Worm (Caenorhabditis elegans) whole organism, L2 larva: ENCODE measurements around the gene T24C4.5.
A peak's percentile ranks its signal among the peaks of the same experiment; 100 is the strongest.

Source experiments
- C34F6.9 ChIP-seq: fragments of 150-350 bp; optimal IDR thresholded peaks from 2 replicates; lab custom pipeline; 2014; ENCODE audit warnings: missing biosample characterization, missing genetic modification characterization
- F13H6.1 ChIP-seq: sonication (generic microtip); optimal IDR thresholded peaks from 2 replicates; lab custom pipeline; 2016; ENCODE audit warnings: missing genetic modification characterization, missing compliant biosample characterization
- R02D3.7 ChIP-seq: fragments of 150-350 bp; optimal IDR thresholded peaks from 2 replicates; lab custom pipeline; 2014; ENCODE audit warnings: missing biosample characterization, missing genetic modification characterization
- ama-1 ChIP-seq: fragments of 150-350 bp; optimal IDR thresholded peaks from 2 replicates; lab custom pipeline; 2018; ENCODE audit warnings: inconsistent platforms
- blmp-1 ChIP-seq: sonication (generic microtip); optimal IDR thresholded peaks from 2 replicates; lab custom pipeline; 2017; ENCODE audit warnings: missing genetic modification characterization, mild to moderate bottlenecking, missing compliant biosample characterization, antibody characterized with exemption, moderate library complexity; ENCODE audit not compliant: insufficient read depth
- ceh-16 ChIP-seq: fragments of 150-350 bp; optimal IDR thresholded peaks from 2 replicates; lab custom pipeline; 2014; ENCODE audit warnings: missing biosample characterization, missing genetic modification characterization
- crh-2 ChIP-seq: sonication (generic microtip); optimal IDR thresholded peaks from 2 replicates; lab custom pipeline; 2017; ENCODE audit warnings: missing biosample characterization, missing genetic modification characterization
- dmd-4 ChIP-seq: sonication (generic microtip); optimal IDR thresholded peaks from 2 replicates; lab custom pipeline; 2017; ENCODE audit warnings: missing biosample characterization, missing genetic modification characterization
- elt-1 ChIP-seq: fragments of 150-350 bp; optimal IDR thresholded peaks from 2 replicates; lab custom pipeline; 2014; ENCODE audit warnings: missing biosample characterization, missing genetic modification characterization
- elt-3 ChIP-seq: sonication (generic microtip); optimal IDR thresholded peaks from 2 replicates; lab custom pipeline; 2017; ENCODE audit warnings: missing biosample characterization, missing genetic modification characterization
- fos-1 ChIP-seq: fragments of 150-350 bp; optimal IDR thresholded peaks from 2 replicates; lab custom pipeline; 2014; ENCODE audit warnings: missing biosample characterization, missing genetic modification characterization
- gmeb-1 ChIP-seq: fragments of 150-350 bp; optimal IDR thresholded peaks from 2 replicates; lab custom pipeline; 2014; ENCODE audit warnings: missing biosample characterization, missing genetic modification characterization
- lin-11 ChIP-seq: fragments of 150-350 bp; sonication (generic microtip); optimal IDR thresholded peaks from 2 replicates; lab custom pipeline; 2014; ENCODE audit warnings: missing biosample characterization, missing genetic modification characterization, inconsistent platforms, mixed read lengths
- lin-39 ChIP-seq: fragments of 150-350 bp; optimal IDR thresholded peaks from 2 replicates; lab custom pipeline; 2014; ENCODE audit warnings: missing biosample characterization, missing genetic modification reagents, missing genetic modification characterization
- lsy-2 ChIP-seq, 2 experiments: fragments of 150-350 bp in 1 of 2; sonication (generic microtip) in 1 of 2; optimal IDR thresholded peaks; 2 replicates each; lab custom pipeline; 2014 to 2017; ENCODE audit warnings: missing biosample characterization in 2 of 2, missing genetic modification characterization in 2 of 2
- mab-5 ChIP-seq: fragments of 150-350 bp; optimal IDR thresholded peaks from 2 replicates; lab custom pipeline; 2014; ENCODE audit warnings: missing biosample characterization, missing genetic modification characterization
- mbf-1 ChIP-seq: sonication (generic microtip); optimal IDR thresholded peaks from 2 replicates; lab custom pipeline; 2017; ENCODE audit warnings: missing biosample characterization, missing genetic modification characterization
- mdl-1 ChIP-seq, 2 experiments: fragments of 150-350 bp in 1 of 2; sonication (generic microtip) in 1 of 2; optimal IDR thresholded peaks; 2 replicates each; lab custom pipeline; 2017; ENCODE audit warnings: missing biosample characterization in 2 of 2, missing genetic modification characterization in 2 of 2
- nhr-10 ChIP-seq: sonication (generic microtip); optimal IDR thresholded peaks from 2 replicates; lab custom pipeline; 2017; ENCODE audit warnings: missing biosample characterization, missing genetic modification characterization
- nhr-12 ChIP-seq: fragments of 150-350 bp; optimal IDR thresholded peaks from 2 replicates; lab custom pipeline; 2014; ENCODE audit warnings: missing biosample characterization, missing genetic modification characterization
- nhr-129 ChIP-seq: fragments of 150-350 bp; optimal IDR thresholded peaks from 2 replicates; lab custom pipeline; 2014; ENCODE audit warnings: missing biosample characterization, missing genetic modification characterization
- nhr-21 ChIP-seq: fragments of 150-350 bp; optimal IDR thresholded peaks from 2 replicates; lab custom pipeline; 2014; ENCODE audit warnings: missing biosample characterization, missing genetic modification characterization
- nhr-23 ChIP-seq: fragments of 150-350 bp; optimal IDR thresholded peaks from 2 replicates; lab custom pipeline; 2014; ENCODE audit warnings: missing biosample characterization, missing genetic modification reagents, missing genetic modification characterization
- nhr-237 ChIP-seq: fragments of 150-350 bp; optimal IDR thresholded peaks from 2 replicates; lab custom pipeline; 2014; ENCODE audit warnings: missing biosample characterization, missing genetic modification characterization
- nhr-25 ChIP-seq: fragments of 150-350 bp; sonication (generic microtip); optimal IDR thresholded peaks from 3 replicates; lab custom pipeline; 2014; ENCODE audit warnings: missing biosample characterization, missing genetic modification characterization
- nhr-77 ChIP-seq: fragments of 150-350 bp; optimal IDR thresholded peaks from 2 replicates; lab custom pipeline; 2014; ENCODE audit warnings: missing biosample characterization, missing genetic modification characterization
- peb-1 ChIP-seq: fragments of 150-350 bp; optimal IDR thresholded peaks from 2 replicates; lab custom pipeline; 2014; ENCODE audit warnings: missing biosample characterization, missing genetic modification characterization
- skn-1 ChIP-seq: sonication (generic microtip); optimal IDR thresholded peaks from 2 replicates; lab custom pipeline; 2017; ENCODE audit warnings: missing biosample characterization, missing genetic modification characterization
- sma-3 ChIP-seq: sonication (generic microtip); optimal IDR thresholded peaks from 2 replicates; lab custom pipeline; 2016; ENCODE audit warnings: missing genetic modification reagents, missing genetic modification characterization, missing compliant biosample characterization
- sma-9 ChIP-seq, 2 experiments: fragments of 150-350 bp in 1 of 2; sonication (generic microtip) in 1 of 2; optimal IDR thresholded peaks; 2 replicates each; lab custom pipeline; 2014 to 2016; ENCODE audit warnings: missing genetic modification characterization in 2 of 2, mild to moderate bottlenecking in 1 of 2, missing biosample characterization in 1 of 2, missing compliant biosample characterization in 1 of 2, missing genetic modification reagents in 1 of 2, moderate library complexity in 1 of 2
- snpc-4 ChIP-seq: fragments of 150-350 bp; optimal IDR thresholded peaks from 2 replicates; lab custom pipeline; 2014; ENCODE audit warnings: missing biosample characterization, missing genetic modification characterization
- unc-39 ChIP-seq: fragments of 150-350 bp; optimal IDR thresholded peaks from 2 replicates; lab custom pipeline; 2014; ENCODE audit warnings: missing biosample characterization, missing genetic modification characterization
- unc-55 ChIP-seq: fragments of 150-350 bp; sonication (generic microtip); optimal IDR thresholded peaks from 3 replicates; lab custom pipeline; 2014; ENCODE audit warnings: missing biosample characterization, missing genetic modification reagents, missing genetic modification characterization
- unc-62 ChIP-seq: fragments of 150-350 bp; optimal IDR thresholded peaks from 2 replicates; lab custom pipeline; 2014; ENCODE audit warnings: missing biosample characterization, missing genetic modification reagents, missing genetic modification characterization
- ztf-1 ChIP-seq: fragments of 200-800 bp; sonication (Bioruptor generic); conservative IDR thresholded peaks from 2 replicates; pipeline ENCODE4 v1.3.6; 2022; ENCODE audit warnings: missing genetic modification characterization, missing compliant biosample characterization
- ztf-11 ChIP-seq: sonication (generic microtip); optimal IDR thresholded peaks from 2 replicates; lab custom pipeline; 2017; ENCODE audit warnings: missing biosample characterization, missing genetic modification characterization
- ztf-4 ChIP-seq: fragments of 150-350 bp; optimal IDR thresholded peaks from 2 replicates; lab custom pipeline; 2014; ENCODE audit warnings: missing biosample characterization, missing genetic modification characterization

Gene T24C4.5

DNA sequence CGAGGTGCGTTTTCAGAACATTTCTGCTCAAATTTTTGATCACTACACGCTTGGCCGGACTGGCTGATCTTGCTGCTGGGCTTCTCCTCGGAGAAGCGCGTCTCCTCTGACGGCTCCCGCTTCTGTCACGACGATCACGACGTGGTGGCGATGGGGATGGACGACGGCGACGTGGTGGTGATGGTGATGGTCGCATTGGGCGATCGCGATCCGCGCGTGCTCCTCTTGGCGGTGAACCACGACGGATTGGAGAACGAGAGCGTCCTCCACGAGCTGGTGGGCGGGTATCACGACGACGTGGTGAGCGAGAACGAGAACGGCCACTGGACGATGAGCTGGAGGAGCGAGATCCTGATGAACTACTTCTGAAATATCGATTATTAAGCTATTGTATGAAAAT is 26.1 kb downstream of the T24C4.5 start:
- TF ChIP-seq lin-39 (tag; lab: Kevin White, UChicago) (no peak), ztf-11 (tag; lab: Kevin White, UChicago) (no peak), ceh-16 (no peak), crh-2 (tag; lab: Kevin White, UChicago) (no peak), unc-39 (no peak), mbf-1 (tag; lab: Kevin White, UChicago) (no peak), nhr-129 (no peak), nhr-12 (tag; lab: Kevin White, UChicago) (no peak), lsy-2 (tag; optimal IDR thresholded peaks at IDR 0.05; lab: Kevin White, UChicago) (no peak), lin-11 (tag; lab: Kevin White, UChicago) (no peak), mab-5 (no peak), unc-55 (no peak), nhr-77 (tag; lab: Kevin White, UChicago) (no peak), peb-1 (tag; lab: Kevin White, UChicago) (no peak)

DNA sequence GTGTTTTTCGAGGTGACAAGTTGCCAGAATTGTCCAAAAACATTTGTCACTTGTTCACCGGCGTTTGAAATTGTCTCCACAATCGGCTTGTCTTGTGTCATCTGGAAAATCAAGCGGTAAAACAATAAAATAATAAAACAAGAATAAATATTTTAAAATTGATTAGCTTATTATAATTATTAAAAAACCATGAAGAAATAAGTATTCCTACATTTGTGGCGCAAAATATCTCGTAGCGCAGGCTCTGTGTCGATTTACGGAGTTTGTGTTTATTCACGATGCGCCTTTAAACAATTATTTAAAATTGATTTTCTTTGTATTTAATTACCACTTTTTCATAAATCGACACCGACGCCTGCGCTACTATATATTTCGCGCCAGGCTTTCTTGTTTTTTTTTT is 27.2 kb downstream of the T24C4.5 start, which contains the start of gene moma-1:
TSS of gene moma-1 (minus strand) at position 101 of the 400 bp plus-strand sequence.
- TF ChIP-seq ama-1 (lab: Kevin White, UChicago) (no peak), mdl-1 (tag; optimal IDR thresholded peaks at IDR 0.05; lab: Kevin White, UChicago) (no peak), blmp-1 (tag; lab: Kevin White, UChicago) (no peak), mbf-1 (tag; lab: Kevin White, UChicago) (no peak), ztf-4 (tag; lab: Kevin White, UChicago) (no peak), nhr-23 (tag; lab: Kevin White, UChicago) (no peak)

DNA sequence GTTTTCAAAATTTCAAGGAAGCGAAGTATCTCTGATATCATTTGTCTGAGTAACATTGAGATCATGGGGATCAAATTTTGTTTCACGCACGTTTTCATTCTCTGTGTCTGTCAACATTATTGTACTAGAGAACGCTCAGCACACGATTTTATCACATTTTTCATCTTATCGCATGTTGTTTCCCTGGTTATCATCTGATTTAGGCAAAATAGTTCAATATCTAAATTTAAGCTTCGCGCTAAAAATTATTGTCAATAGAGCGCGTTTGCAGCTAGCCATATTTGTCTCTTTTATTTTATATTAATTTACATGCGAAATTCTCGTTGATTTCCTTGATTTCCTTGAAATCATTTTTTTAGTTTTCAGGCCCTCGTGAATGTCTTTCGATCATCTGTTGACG is 34.0 kb downstream of the T24C4.5 start, which contains the start of gene K02F3.2:
TSS of gene K02F3.2 (plus strand) at position 357 of the 400 bp plus-strand sequence.
- TF ChIP-seq skn-1 (tag; lab: Kevin White, UChicago), result no peak
- TF ChIP-seq ztf-1 (GFP tag; lab: Robert Waterston, UW), result no peak
- TF ChIP-seq sma-9 (GFP tag; optimal IDR thresholded peaks at IDR 0.05; lab: Kevin White, UChicago), result peak; percentile 83
- no peak for TF ChIP-seq sma-9 (tag; optimal IDR thresholded peaks at IDR 0.05; lab: Kevin White, UChicago)
- peak; percentile 87 for TF ChIP-seq unc-55
- no peak for TF ChIP-seq lin-39 (tag; lab: Kevin White, UChicago)
- TF ChIP-seq lin-11 (tag; lab: Kevin White, UChicago), result no peak
- TF ChIP-seq unc-62 (GFP tag; lab: Kevin White, UChicago), result no peak
- no peak for TF ChIP-seq snpc-4 (tag; lab: Kevin White, UChicago)
- no peak for TF ChIP-seq R02D3.7 (tag; lab: Kevin White, UChicago)
- no peak for TF ChIP-seq mab-5
- peak; percentile 2 for TF ChIP-seq F13H6.1
- TF ChIP-seq unc-39, result no peak
- TF ChIP-seq fos-1, result peak; percentile 47
- TF ChIP-seq mdl-1 (tag; optimal IDR thresholded peaks at IDR 0.05; lab: Kevin White, UChicago), result peak in 1 of 2 experiments; percentile 51
- peak; percentile 93 for TF ChIP-seq gmeb-1 (tag; lab: Kevin White, UChicago)
- peak; percentile 92 for TF ChIP-seq nhr-21 (tag; lab: Kevin White, UChicago)
- no peak for TF ChIP-seq nhr-12 (tag; lab: Kevin White, UChicago)
- TF ChIP-seq sma-3 (GFP tag; lab: Kevin White, UChicago), result peak; percentile 36
- no peak for TF ChIP-seq elt-3 (tag; lab: Kevin White, UChicago)
- TF ChIP-seq dmd-4, result no peak
- peak; percentile 42 for TF ChIP-seq blmp-1 (tag; lab: Kevin White, UChicago)
- TF ChIP-seq nhr-237 (tag; lab: Kevin White, UChicago), result no peak
- TF ChIP-seq lsy-2 (tag; optimal IDR thresholded peaks at IDR 0.05; lab: Kevin White, UChicago), result peak; percentile 13 to 66
- peak; percentile 50 for TF ChIP-seq C34F6.9 (tag; lab: Kevin White, UChicago)
- no peak for TF ChIP-seq nhr-23 (tag; lab: Kevin White, UChicago)
- peak; percentile 69 for TF ChIP-seq nhr-25 (tag; lab: Kevin White, UChicago)
- no peak for TF ChIP-seq mbf-1 (tag; lab: Kevin White, UChicago)
- no peak for TF ChIP-seq elt-1 (tag; lab: Kevin White, UChicago)
- TF ChIP-seq nhr-129, result peak; percentile 66
- TF ChIP-seq nhr-10 (tag; lab: Kevin White, UChicago), result no peak
- peak; percentile 73 for TF ChIP-seq crh-2 (tag; lab: Kevin White, UChicago)
